Worm (Caenorhabditis elegans) whole organism, L4/young adult: ENCODE measurements around the gene Y54G2A.76.
"Not testable (repeated sequence)": the region's sequence is repeated elsewhere in the genome, so short reads cannot be mapped to it uniquely, and the experiment has no call there.

Experiments
- W03F9.2 ChIP-seq: fragments of 150-350 bp; optimal IDR thresholded peaks from 2 replicates; lab custom pipeline; 2014; ENCODE audit warnings: missing biosample characterization, missing genetic modification characterization
- dao-5 ChIP-seq: sonication (generic microtip); optimal IDR thresholded peaks from 2 replicates; lab custom pipeline; 2016; ENCODE audit warnings: missing genotype, missing genetic modification characterization, moderate library complexity, missing compliant biosample characterization
- him-1 ChIP-seq: sonication (generic microtip); optimal IDR thresholded peaks from 2 replicates; lab custom pipeline; 2016; ENCODE audit warnings: missing genotype, missing genetic modification reagents, missing genetic modification characterization, missing compliant biosample characterization

Y54G2A.76 gene

ce11 chrIV:2809208-2809607, at the start of gene Y54G2A.76:
Gene Y54G2A.76, plus strand, starts transcription at chrIV:2809410.
- no peak for TF ChIP-seq W03F9.2 (tag; lab: Kevin White, UChicago)
- no peak for TF ChIP-seq dao-5
- TF ChIP-seq him-1 (tag; lab: Kevin White, UChicago): no peak

- no peak for TF ChIP-seq him-1 (tag; lab: Kevin White, UChicago)
- no peak for TF ChIP-seq dao-5
- no peak for TF ChIP-seq W03F9.2 (tag; lab: Kevin White, UChicago)
Measured at ce11 chrIV:2761477-2761876, 47.7 kb upstream of the Y54G2A.76 start.

- TF ChIP-seq W03F9.2 (tag; lab: Kevin White, UChicago) (no peak), him-1 (tag; lab: Kevin White, UChicago) (no peak), dao-5 (no peak)
Measured at ce11 chrIV:2762380-2762779, 46.8 kb upstream of the Y54G2A.76 start, which contains the start of gene Y54G2A.77. Gene Y54G2A.77, plus strand, starts transcription at chrIV:2762680.

ce11 chrIV:2764160-2764559, 45.0 kb upstream of the Y54G2A.76 start:
- TF ChIP-seq him-1 (tag; lab: Kevin White, UChicago) (no peak), W03F9.2 (tag; lab: Kevin White, UChicago) (no peak), dao-5 (no peak)

- no peak for TF ChIP-seq W03F9.2 (tag; lab: Kevin White, UChicago)
- TF ChIP-seq him-1 (tag; lab: Kevin White, UChicago): no peak
- TF ChIP-seq dao-5: no peak
Measured at ce11 chrIV:2765048-2765708, 44.0 kb upstream of the Y54G2A.76 start.

ce11 chrIV:2770067-2770466, 39.1 kb upstream of the Y54G2A.76 start:
- no peak for TF ChIP-seq dao-5

ce11 chrIV:2770835-2771234, 38.4 kb upstream of the Y54G2A.76 start:
- TF ChIP-seq him-1 (tag; lab: Kevin White, UChicago): no peak
- TF ChIP-seq W03F9.2 (tag; lab: Kevin White, UChicago): no peak
- TF ChIP-seq dao-5: no peak

ce11 chrIV:2771692-2772091, 37.5 kb upstream of the Y54G2A.76 start, which contains the start of gene Y54G2A.11:
Gene Y54G2A.11, minus strand, starts transcription at chrIV:2771792.
- TF ChIP-seq W03F9.2 (tag; lab: Kevin White, UChicago): no peak
- no peak for TF ChIP-seq him-1 (tag; lab: Kevin White, UChicago)
- TF ChIP-seq dao-5: no peak

ce11 chrIV:2772209-2772851, 36.9 kb upstream of the Y54G2A.76 start:
- TF ChIP-seq him-1 (tag; lab: Kevin White, UChicago) (no peak), W03F9.2 (tag; lab: Kevin White, UChicago) (no peak), dao-5 (no peak)

ce11 chrIV:2773382-2773979, 35.7 kb upstream of the Y54G2A.76 start:
- TF ChIP-seq W03F9.2 (tag; lab: Kevin White, UChicago) (no peak), dao-5 (no peak), him-1 (tag; lab: Kevin White, UChicago) (no peak)

- TF ChIP-seq dao-5: no peak
- peak; percentile 43 for TF ChIP-seq W03F9.2 (tag; lab: Kevin White, UChicago)
- TF ChIP-seq him-1 (tag; lab: Kevin White, UChicago): no peak
Measured at ce11 chrIV:2774500-2774899, 34.7 kb upstream of the Y54G2A.76 start.

ce11 chrIV:2775992-2776630, 33.1 kb upstream of the Y54G2A.76 start:
- TF ChIP-seq W03F9.2 (tag; lab: Kevin White, UChicago) (no peak), him-1 (tag; lab: Kevin White, UChicago) (no peak), dao-5 (no peak)

ce11 chrIV:2776733-2777132, 32.5 kb upstream of the Y54G2A.76 start:
- no peak for TF ChIP-seq him-1 (tag; lab: Kevin White, UChicago)
- TF ChIP-seq W03F9.2 (tag; lab: Kevin White, UChicago): no peak
- TF ChIP-seq dao-5: no peak

ce11 chrIV:2777841-2778240, 31.4 kb upstream of the Y54G2A.76 start, which contains the start of gene Y54G2A.72:
Gene Y54G2A.72, plus strand, starts transcription at chrIV:2778141.
- not testable (repeated sequence) for TF ChIP-seq dao-5; W03F9.2 (tag; lab: Kevin White, UChicago); him-1 (tag; lab: Kevin White, UChicago)
